Fruit fly (Drosophila melanogaster) S2 (cell line): ENCODE results near the gene CG13058.

ENCODE experiments used
- CG8478 ChIP-seq: fragments of >200 bp; optimal IDR thresholded peaks from 2 replicates; lab custom pipeline; 2018
- CTCF ChIP-seq, 2 experiments: fragments of >200 bp; optimal IDR thresholded peaks; 2 replicates each; lab custom pipeline; 2018

DNA sequence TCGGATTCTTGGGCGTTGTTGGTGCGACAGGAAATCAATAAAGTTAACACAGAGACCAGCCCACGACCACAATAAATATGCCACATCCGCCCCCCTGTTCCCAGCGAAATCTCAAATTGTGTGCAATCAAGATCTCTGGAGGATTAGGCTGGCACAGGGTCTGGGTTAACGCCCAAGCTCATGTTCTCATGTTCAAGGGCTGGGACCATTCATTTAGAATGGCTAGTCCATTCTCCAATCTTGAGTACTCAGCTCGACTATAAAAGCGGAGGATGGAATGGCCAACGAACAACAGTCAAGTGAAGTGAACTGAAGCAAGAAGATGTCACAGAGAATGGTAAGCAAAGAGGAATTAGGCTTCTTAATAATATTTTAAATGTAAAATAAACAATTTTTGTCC is 4.4 kb downstream of the CG13058 start, which contains the start of gene CG13056:
- no peak for TF ChIP-seq CG8478
- no peak for TF ChIP-seq CTCF (optimal IDR thresholded peaks at IDR 0.05; lab: Kevin White, UChicago)
